Fruit fly (Drosophila melanogaster) whole organism, embryonic: Measurements from ENCODE around the gene Ero1L.

ENCODE experiments used
- CG1024 ChIP-seq: fragments of 200-800 bp; sonication (Bioruptor generic); IDR thresholded peaks from 2 replicates; pipeline ENCODE4 v1.3.6; 2022; ENCODE audit warnings: missing biosample characterization, missing genetic modification characterization
- CG10543 ChIP-seq: fragments of 200-800 bp; sonication (Bioruptor generic); optimal IDR thresholded peaks from 3 replicates; lab custom pipeline; 2017; ENCODE audit warnings: missing biosample characterization, mild to moderate bottlenecking, missing genetic modification characterization, moderate library complexity
- CG18011 ChIP-seq: fragments of 200-800 bp; sonication (Bioruptor generic); optimal IDR thresholded peaks from 2 replicates; lab custom pipeline; 2017; ENCODE audit warnings: missing biosample characterization, missing genetic modification characterization, mild to moderate bottlenecking, moderate library complexity, missing genotype
- CG3407 ChIP-seq: fragments of 200-800 bp; sonication (Bioruptor generic); optimal IDR thresholded peaks from 2 replicates; lab custom pipeline; 2018; ENCODE audit warnings: missing biosample characterization, mild to moderate bottlenecking, missing genetic modification characterization
- CG5245 ChIP-seq: fragments of 200-800 bp; sonication (Bioruptor generic); optimal IDR thresholded peaks from 3 replicates; lab custom pipeline; 2016; ENCODE audit warnings: missing biosample characterization, missing genetic modification characterization
- Fer1 ChIP-seq: fragments of 200-800 bp; sonication (Bioruptor generic); optimal IDR thresholded peaks from 2 replicates; lab custom pipeline; 2017; ENCODE audit warnings: missing biosample characterization, mild to moderate bottlenecking, missing genetic modification characterization
- Usf ChIP-seq: fragments of 200-800 bp; sonication (Bioruptor generic); optimal IDR thresholded peaks from 2 replicates; lab custom pipeline; 2017; ENCODE audit warnings: missing genotype, missing biosample characterization, missing genetic modification characterization
- hth ChIP-seq: fragments of >200 bp; optimal IDR thresholded peaks from 2 replicates; lab custom pipeline; 2017; ENCODE audit warnings: inconsistent platforms
- kay ChIP-seq: fragments of 200-800 bp; sonication (Bioruptor generic); optimal IDR thresholded peaks from 2 replicates; lab custom pipeline; 2016; ENCODE audit warnings: missing biosample characterization, missing genetic modification characterization
- lab ChIP-seq: fragments of 200-800 bp; sonication (Bioruptor generic); optimal IDR thresholded peaks from 3 replicates; lab custom pipeline; 2017; ENCODE audit warnings: missing biosample characterization, missing genetic modification characterization, mild to moderate bottlenecking, moderate library complexity, missing genetic modification reagents
- slbo ChIP-seq: fragments of 200-800 bp; sonication (Bioruptor generic); IDR thresholded peaks from 2 replicates; pipeline ENCODE4 v1.3.6; 2022; ENCODE audit warnings: missing biosample characterization, missing genetic modification characterization
- usp ChIP-seq: fragments of >200 bp; optimal IDR thresholded peaks from 2 replicates; lab custom pipeline; 2017; ENCODE audit warnings: missing biosample characterization, missing genetic modification characterization

dm6 chr3L:4157852-4158251, 12.4 kb upstream of the Ero1L start:
- TF ChIP-seq slbo (GFP tag; lab: Robert Waterston, UW) (no peak), Usf (GFP tag; lab: Kevin White, UChicago) (no peak), usp (GFP tag; lab: Kevin White, UChicago) (no peak), CG18011 (GFP tag; lab: Kevin White, UChicago) (no peak), lab (no peak), CG1024 (GFP tag; lab: Robert Waterston, UW) (no peak), Fer1 (no peak), CG3407 (GFP tag; lab: Kevin White, UChicago) (no peak), kay (GFP tag; lab: Kevin White, UChicago) (no peak), hth (no peak), CG5245 (GFP tag; lab: Kevin White, UChicago) (no peak), CG10543 (no peak)
